Worm (Caenorhabditis elegans) whole organism, young adult: ENCODE measurements around the gene luc-7L3.

ENCODE experiments used
- B0336.3 ChIP-seq: fragments of 200-800 bp; sonication (Bioruptor generic); IDR thresholded peaks from 2 replicates; pipeline ENCODE4 v1.3.6; 2022; ENCODE audit warnings: missing genetic modification characterization, missing compliant biosample characterization
- C06A6.2 ChIP-seq: fragments of 200-800 bp; sonication (Bioruptor generic); conservative IDR thresholded peaks from 2 replicates; pipeline ENCODE4 v1.3.6; 2022; ENCODE audit warnings: missing genetic modification characterization, missing compliant biosample characterization
- C17E4.6 ChIP-seq: fragments of 200-800 bp; sonication (Bioruptor generic); IDR thresholded peaks from 2 replicates; pipeline ENCODE4 v1.3.6; 2022; ENCODE audit warnings: missing genetic modification reagents, missing genetic modification characterization, missing compliant biosample characterization
- F10E7.11 ChIP-seq: sonication (generic microtip); optimal IDR thresholded peaks from 2 replicates; lab custom pipeline; 2017; ENCODE audit warnings: mild to moderate bottlenecking, missing genetic modification characterization, moderate library complexity, missing compliant biosample characterization
- F55B11.4 ChIP-seq: sonication (generic microtip); optimal IDR thresholded peaks from 2 replicates; lab custom pipeline; 2016; ENCODE audit warnings: missing compliant biosample characterization, missing genetic modification characterization, borderline replicate concordance; ENCODE audit not compliant: insufficient read depth
- F57C9.4 ChIP-seq: sonication (generic microtip); optimal IDR thresholded peaks from 2 replicates; lab custom pipeline; 2017; ENCODE audit warnings: mild to moderate bottlenecking, missing genetic modification characterization, missing compliant biosample characterization
- K12H6.12 ChIP-seq: fragments of 200-800 bp; sonication (Bioruptor generic); optimal IDR thresholded peaks from 2 replicates; lab custom pipeline; 2018; ENCODE audit warnings: mild to moderate bottlenecking, missing genetic modification characterization, missing compliant biosample characterization
- Y53F4B.3 ChIP-seq: fragments of 200-800 bp; sonication (Bioruptor generic); IDR thresholded peaks from 2 replicates; pipeline ENCODE4 v1.3.6; 2022; ENCODE audit warnings: missing genetic modification reagents, missing genetic modification characterization, missing compliant biosample characterization
- Y53G8AR.9 ChIP-seq: fragments of 200-800 bp; sonication (Bioruptor generic); conservative IDR thresholded peaks from 2 replicates; pipeline ENCODE4 v1.3.6; 2022; ENCODE audit warnings: missing genetic modification reagents, missing genetic modification characterization, missing compliant biosample characterization
- Y79H2A.3 ChIP-seq: fragments of 200-800 bp; sonication (Bioruptor generic); conservative IDR thresholded peaks from 2 replicates; pipeline ENCODE4 v1.3.6; 2022; ENCODE audit warnings: missing genetic modification reagents, missing genetic modification characterization, missing compliant biosample characterization
- Y95B8A.8 ChIP-seq: fragments of 200-800 bp; sonication (Bioruptor generic); IDR thresholded peaks from 2 replicates; pipeline ENCODE4 v1.3.6; 2022; ENCODE audit warnings: missing genetic modification reagents, missing genetic modification characterization, missing compliant biosample characterization
- ama-1 ChIP-seq, 3 experiments: fragments of 150-350 bp in 1 of 3; sonication (generic microtip) in 2 of 3; optimal IDR thresholded peaks; 2 replicates each; lab custom pipeline; 2014 to 2018; ENCODE audit warnings: missing biosample characterization in 2 of 3, missing genetic modification characterization in 2 of 3, missing genetic modification reagents in 2 of 3
- athp-1 ChIP-seq: sonication (generic microtip); optimal IDR thresholded peaks from 2 replicates; lab custom pipeline; 2017; ENCODE audit warnings: mild to moderate bottlenecking, missing genetic modification characterization, missing compliant biosample characterization
- bed-1 ChIP-seq: fragments of 200-800 bp; sonication (Bioruptor generic); IDR thresholded peaks from 2 replicates; pipeline ENCODE4 v1.3.6; 2022; ENCODE audit warnings: missing genetic modification reagents, missing genetic modification characterization, missing compliant biosample characterization
- bed-2 ChIP-seq: fragments of 200-800 bp; sonication (Bioruptor generic); IDR thresholded peaks from 2 replicates; pipeline ENCODE4 v1.3.6; 2022; ENCODE audit warnings: missing genetic modification reagents, missing genetic modification characterization, missing compliant biosample characterization
- ceh-58 ChIP-seq: fragments of 200-800 bp; sonication (Bioruptor generic); IDR thresholded peaks from 2 replicates; pipeline ENCODE4 v1.3.6; 2022; ENCODE audit warnings: missing genetic modification characterization, missing compliant biosample characterization
- ceh-79 ChIP-seq: sonication (generic microtip); optimal IDR thresholded peaks from 2 replicates; lab custom pipeline; 2017; ENCODE audit warnings: mild to moderate bottlenecking, missing genetic modification characterization, missing compliant biosample characterization
- chd-7 ChIP-seq: sonication (generic microtip); optimal IDR thresholded peaks from 2 replicates; lab custom pipeline; 2016; ENCODE audit warnings: mild to moderate bottlenecking, missing genetic modification characterization, moderate library complexity, missing compliant biosample characterization
- efl-1 ChIP-seq: fragments of 150-350 bp; optimal IDR thresholded peaks from 2 replicates; lab custom pipeline; 2014; ENCODE audit warnings: missing biosample characterization, missing genetic modification reagents, missing genetic modification characterization
- ekl-4 ChIP-seq: fragments of 200-800 bp; sonication (Bioruptor generic); IDR thresholded peaks from 2 replicates; pipeline ENCODE4 v1.3.6; 2022; ENCODE audit warnings: missing genetic modification reagents, missing genetic modification characterization, missing compliant biosample characterization
- him-1 ChIP-seq: sonication (generic microtip); optimal IDR thresholded peaks from 2 replicates; lab custom pipeline; 2016; ENCODE audit warnings: missing genotype, missing genetic modification reagents, missing genetic modification characterization, missing compliant biosample characterization
- hmg-1.2 ChIP-seq: fragments of 200-800 bp; sonication (Bioruptor generic); IDR thresholded peaks from 2 replicates; pipeline ENCODE4 v1.3.6; 2022; ENCODE audit warnings: missing genetic modification reagents, missing genetic modification characterization, missing compliant biosample characterization
- hsf-1 ChIP-seq: fragments of 200-800 bp; sonication (Bioruptor generic); IDR thresholded peaks from 2 replicates; pipeline ENCODE4 v1.3.6; 2022; ENCODE audit warnings: missing genetic modification reagents, missing genetic modification characterization, missing compliant biosample characterization
- lin-26 ChIP-seq: fragments of 200-800 bp; sonication (Bioruptor generic); IDR thresholded peaks from 2 replicates; pipeline ENCODE4 v1.3.6; 2022; ENCODE audit warnings: missing genetic modification reagents, missing genetic modification characterization, missing compliant biosample characterization
- lin-40 ChIP-seq: sonication (generic microtip); optimal IDR thresholded peaks from 2 replicates; lab custom pipeline; 2016; ENCODE audit warnings: missing genetic modification characterization, mild to moderate bottlenecking, missing compliant biosample characterization, missing genotype, missing genetic modification reagents
- lir-1 ChIP-seq: fragments of 200-800 bp; sonication (Bioruptor generic); conservative IDR thresholded peaks from 2 replicates; pipeline ENCODE4 v1.3.6; 2022; ENCODE audit warnings: missing genetic modification reagents, missing genetic modification characterization, missing compliant biosample characterization
- madf-10 ChIP-seq: sonication (generic microtip); optimal IDR thresholded peaks from 2 replicates; lab custom pipeline; 2016; ENCODE audit warnings: mild to moderate bottlenecking, missing genetic modification characterization, missing compliant biosample characterization
- mcd-1 ChIP-seq: fragments of 200-800 bp; sonication (Bioruptor generic); IDR thresholded peaks from 2 replicates; pipeline ENCODE4 v1.3.6; 2022; ENCODE audit warnings: missing genetic modification reagents, missing genetic modification characterization, missing compliant biosample characterization
- mes-4 ChIP-seq: sonication (generic microtip); optimal IDR thresholded peaks from 2 replicates; lab custom pipeline; 2016; ENCODE audit warnings: missing genotype, missing genetic modification characterization, missing compliant biosample characterization
- nfyb-1 ChIP-seq: fragments of 200-800 bp; sonication (Bioruptor generic); IDR thresholded peaks from 2 replicates; pipeline ENCODE4 v1.3.6; 2022; ENCODE audit warnings: missing genetic modification reagents, missing genetic modification characterization, missing compliant biosample characterization
- sdz-38 ChIP-seq: sonication (generic microtip); optimal IDR thresholded peaks from 2 replicates; lab custom pipeline; 2016; ENCODE audit warnings: missing genotype, missing genetic modification characterization, missing compliant biosample characterization
- snpc-3.4 ChIP-seq: sonication (generic microtip); optimal IDR thresholded peaks from 2 replicates; lab custom pipeline; 2017; ENCODE audit warnings: missing genetic modification characterization, mild to moderate bottlenecking, missing compliant biosample characterization, antibody characterized with exemption, moderate library complexity, missing genotype, missing genetic modification reagents
- snpc-4 ChIP-seq, 5 experiments: fragments of 150-350 bp in 1 of 5; sonication (generic microtip) in 4 of 5; optimal IDR thresholded peaks; 2 replicates each; lab custom pipeline; 2014 to 2018; ENCODE audit warnings: missing genetic modification characterization in 5 of 5, missing biosample characterization in 3 of 5, antibody characterized with exemption in 2 of 5, mild to moderate bottlenecking in 2 of 5, missing compliant biosample characterization in 2 of 5, missing genotype in 2 of 5, moderate library complexity in 2 of 5, missing genetic modification reagents in 1 of 5
- tlf-1 ChIP-seq: fragments of 200-800 bp; sonication (Bioruptor generic); optimal IDR thresholded peaks from 2 replicates; lab custom pipeline; 2018; ENCODE audit warnings: mild to moderate bottlenecking, missing genetic modification characterization, missing compliant biosample characterization
- ztf-3 ChIP-seq: fragments of 200-800 bp; sonication (Bioruptor generic); optimal IDR thresholded peaks from 2 replicates; lab custom pipeline; 2018; ENCODE audit warnings: mild to moderate bottlenecking, missing genetic modification characterization, missing compliant biosample characterization

Gene luc-7L3

DNA sequence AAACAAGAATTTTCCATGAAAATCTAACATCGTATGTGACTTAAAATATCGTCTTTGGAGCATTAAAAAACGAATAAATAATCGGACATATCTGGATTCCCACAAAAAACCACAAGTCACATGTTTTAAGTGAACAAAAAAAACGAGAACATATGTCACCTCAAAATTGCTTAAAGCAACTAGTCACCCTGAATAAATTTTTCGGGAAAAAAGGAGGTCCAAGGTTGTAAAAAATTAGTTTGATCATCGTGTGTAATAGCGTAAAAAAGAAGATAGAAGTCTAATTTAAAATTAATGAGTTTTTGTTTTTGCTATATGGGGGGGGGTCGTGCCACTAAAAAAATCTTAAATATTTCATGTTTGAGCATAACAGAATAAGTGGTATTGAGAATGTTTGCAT is 31.9 kb upstream of the luc-7L3 start:
- TF ChIP-seq snpc-3.4 (tag; lab: Kevin White, UChicago), result no peak
- no peak for TF ChIP-seq K12H6.12 (tag; lab: Kevin White, UChicago)
- TF ChIP-seq bed-2 (GFP tag; lab: Robert Waterston, UW), result no peak
- no peak for TF ChIP-seq ceh-79 (tag; lab: Kevin White, UChicago)
- TF ChIP-seq lir-1, result no peak
- TF ChIP-seq mcd-1 (GFP tag; lab: Robert Waterston, UW), result no peak
- TF ChIP-seq Y53F4B.3 (GFP tag; lab: Robert Waterston, UW), result no peak
- no peak for TF ChIP-seq lin-40
- no peak for TF ChIP-seq B0336.3
- TF ChIP-seq Y95B8A.8 (GFP tag; lab: Robert Waterston, UW), result no peak
- TF ChIP-seq snpc-4 (GFP tag; optimal IDR thresholded peaks at IDR 0.05; lab: Kevin White, UChicago), result no peak
- no peak for TF ChIP-seq snpc-4 (tag; optimal IDR thresholded peaks at IDR 0.05; lab: Kevin White, UChicago)
- TF ChIP-seq ekl-4 (GFP tag; lab: Robert Waterston, UW), result no peak
- no peak for TF ChIP-seq C17E4.6 (GFP tag; lab: Robert Waterston, UW)
- no peak for TF ChIP-seq him-1 (tag; lab: Kevin White, UChicago)
- TF ChIP-seq Y53G8AR.9 (GFP tag; lab: Robert Waterston, UW), result no peak
- TF ChIP-seq ceh-58 (GFP tag; lab: Robert Waterston, UW), result no peak
- TF ChIP-seq madf-10, result no peak
- no peak for TF ChIP-seq F57C9.4 (tag; lab: Kevin White, UChicago)
- no peak for TF ChIP-seq C06A6.2 (GFP tag; lab: Robert Waterston, UW)

DNA sequence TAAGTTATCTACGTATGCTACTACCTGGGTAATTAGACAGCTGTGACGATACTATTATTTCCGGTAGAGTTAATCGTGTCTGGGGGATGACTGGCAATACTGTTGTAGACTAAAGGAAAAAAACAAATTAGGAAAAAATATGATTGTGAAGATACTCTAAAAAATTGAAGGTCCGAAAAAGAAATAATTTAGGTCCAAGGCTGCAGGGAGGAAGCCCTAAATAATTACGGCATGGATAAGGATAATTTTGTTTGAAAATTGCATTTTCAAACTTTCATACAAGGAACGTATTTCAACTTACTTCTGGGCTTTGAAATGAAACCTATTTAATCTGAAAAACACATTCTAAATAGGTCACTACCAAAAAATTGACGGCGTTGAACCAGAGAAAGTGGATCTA is 31.1 kb upstream of the luc-7L3 start, which contains the start of gene srd-3:
TSS of gene srd-3 (minus strand) at position 101 of the 400 bp plus-strand sequence.
- TF ChIP-seq bed-1 (GFP tag; lab: Robert Waterston, UW) (no peak), F55B11.4 (tag; lab: Kevin White, UChicago) (no peak), ztf-3 (no peak), nfyb-1 (no peak), lin-26 (no peak), F10E7.11 (tag; lab: Kevin White, UChicago) (no peak), hsf-1 (GFP tag; lab: Robert Waterston, UW) (no peak), Y95B8A.8 (GFP tag; lab: Robert Waterston, UW) (no peak), tlf-1 (GFP tag; lab: Kevin White, UChicago) (no peak), athp-1 (no peak), ama-1 (optimal IDR thresholded peaks at IDR 0.05; lab: Kevin White, UChicago) (no peak), ama-1 (GFP tag; optimal IDR thresholded peaks at IDR 0.05; lab: Kevin White, UChicago) (no peak), efl-1 (GFP tag; lab: Kevin White, UChicago) (no peak), hmg-1.2 (no peak)

- TF ChIP-seq bed-2 (GFP tag; lab: Robert Waterston, UW) (no peak), chd-7 (no peak), Y79H2A.3 (no peak), nfyb-1 (no peak), snpc-4 (GFP tag; optimal IDR thresholded peaks at IDR 0.05; lab: Kevin White, UChicago) (no peak), snpc-4 (tag; optimal IDR thresholded peaks at IDR 0.05; lab: Kevin White, UChicago) (no peak), Y95B8A.8 (GFP tag; lab: Robert Waterston, UW) (no peak), sdz-38 (no peak), mes-4 (tag; lab: Kevin White, UChicago) (no peak), C17E4.6 (GFP tag; lab: Robert Waterston, UW) (no peak)
Observed at ce11 chrII:124904-125303, 27.1 kb upstream of the luc-7L3 start, which contains the start of gene nmur-2. Gene nmur-2, minus strand, starts transcription at chrII:125004.
